Worm (Caenorhabditis elegans) whole organism, young adult: ENCODE measurements around the gene R08A2.2.

Experiments
- B0019.2 ChIP-seq: fragments of 200-800 bp; sonication (Bioruptor generic); conservative IDR thresholded peaks from 2 replicates; pipeline ENCODE4 v1.3.6; 2022; ENCODE audit warnings: missing genetic modification reagents, missing genetic modification characterization, missing compliant biosample characterization
- B0336.3 ChIP-seq: fragments of 200-800 bp; sonication (Bioruptor generic); IDR thresholded peaks from 2 replicates; pipeline ENCODE4 v1.3.6; 2022; ENCODE audit warnings: missing genetic modification characterization, missing compliant biosample characterization
- C06A6.2 ChIP-seq: fragments of 200-800 bp; sonication (Bioruptor generic); conservative IDR thresholded peaks from 2 replicates; pipeline ENCODE4 v1.3.6; 2022; ENCODE audit warnings: missing genetic modification characterization, missing compliant biosample characterization
- C17E4.6 ChIP-seq: fragments of 200-800 bp; sonication (Bioruptor generic); IDR thresholded peaks from 2 replicates; pipeline ENCODE4 v1.3.6; 2022; ENCODE audit warnings: missing genetic modification reagents, missing genetic modification characterization, missing compliant biosample characterization
- F22D6.2 ChIP-seq: sonication (generic microtip); optimal IDR thresholded peaks from 2 replicates; lab custom pipeline; 2016; ENCODE audit warnings: mild to moderate bottlenecking, missing genetic modification characterization, missing compliant biosample characterization
- F33H1.4 ChIP-seq: fragments of 200-800 bp; sonication (Bioruptor generic); IDR thresholded peaks from 2 replicates; pipeline ENCODE4 v1.3.6; 2022; ENCODE audit warnings: missing genetic modification reagents, missing genetic modification characterization, missing compliant biosample characterization
- F49E8.2 ChIP-seq: sonication (generic microtip); optimal IDR thresholded peaks from 3 replicates; lab custom pipeline; 2017; ENCODE audit warnings: missing genetic modification characterization, mild to moderate bottlenecking, missing compliant biosample characterization, antibody characterized with exemption, moderate library complexity; ENCODE audit not compliant: insufficient read depth
- F55B11.4 ChIP-seq: sonication (generic microtip); optimal IDR thresholded peaks from 2 replicates; lab custom pipeline; 2016; ENCODE audit warnings: missing compliant biosample characterization, missing genetic modification characterization, borderline replicate concordance; ENCODE audit not compliant: insufficient read depth
- K11D2.4 ChIP-seq: fragments of 200-800 bp; sonication (Bioruptor generic); IDR thresholded peaks from 2 replicates; pipeline ENCODE4 v1.3.6; 2022; ENCODE audit warnings: missing genetic modification reagents, missing genetic modification characterization, missing compliant biosample characterization
- Y53G8AR.9 ChIP-seq: fragments of 200-800 bp; sonication (Bioruptor generic); conservative IDR thresholded peaks from 2 replicates; pipeline ENCODE4 v1.3.6; 2022; ENCODE audit warnings: missing genetic modification reagents, missing genetic modification characterization, missing compliant biosample characterization
- Y67H2A.10 ChIP-seq: fragments of 200-800 bp; sonication (Bioruptor generic); conservative IDR thresholded peaks from 2 replicates; pipeline ENCODE4 v1.3.6; 2022; ENCODE audit warnings: missing genetic modification reagents, missing genetic modification characterization, missing compliant biosample characterization
- ama-1 ChIP-seq, 3 experiments: fragments of 150-350 bp in 1 of 3; sonication (generic microtip) in 2 of 3; optimal IDR thresholded peaks; 2 replicates each; lab custom pipeline; 2014 to 2018; ENCODE audit warnings: missing biosample characterization in 2 of 3, missing genetic modification characterization in 2 of 3, missing genetic modification reagents in 2 of 3
- attf-3 ChIP-seq: fragments of 200-800 bp; sonication (Bioruptor generic); conservative IDR thresholded peaks from 2 replicates; pipeline ENCODE4 v1.3.6; 2022; ENCODE audit warnings: missing genetic modification reagents, missing genetic modification characterization, missing compliant biosample characterization
- cebp-2 ChIP-seq: fragments of 200-800 bp; sonication (Bioruptor generic); IDR thresholded peaks from 2 replicates; pipeline ENCODE4 v1.3.6; 2022; ENCODE audit warnings: missing genetic modification characterization, missing compliant biosample characterization
- dpl-1 ChIP-seq: fragments of 150-350 bp; optimal IDR thresholded peaks from 2 replicates; lab custom pipeline; 2014; ENCODE audit warnings: missing biosample characterization, missing genetic modification reagents, missing genetic modification characterization
- efl-1 ChIP-seq: fragments of 150-350 bp; optimal IDR thresholded peaks from 2 replicates; lab custom pipeline; 2014; ENCODE audit warnings: missing biosample characterization, missing genetic modification reagents, missing genetic modification characterization
- egl-18 ChIP-seq: fragments of 200-800 bp; sonication (Bioruptor generic); IDR thresholded peaks from 2 replicates; pipeline ENCODE4 v1.3.6; 2022; ENCODE audit warnings: missing genetic modification reagents, missing genetic modification characterization, missing compliant biosample characterization
- egl-44 ChIP-seq: fragments of 200-800 bp; sonication (Bioruptor generic); IDR thresholded peaks from 2 replicates; pipeline ENCODE4 v1.3.6; 2022; ENCODE audit warnings: missing genetic modification reagents, missing genetic modification characterization, missing compliant biosample characterization
- egrh-3 ChIP-seq: fragments of 200-800 bp; sonication (Bioruptor generic); IDR thresholded peaks from 2 replicates; pipeline ENCODE4 v1.3.6; 2022; ENCODE audit warnings: missing genetic modification reagents, missing genetic modification characterization, missing compliant biosample characterization
- ets-4 ChIP-seq: fragments of 200-800 bp; sonication (Bioruptor generic); optimal IDR thresholded peaks from 2 replicates; lab custom pipeline; 2018; ENCODE audit warnings: mild to moderate bottlenecking, missing genetic modification characterization, missing compliant biosample characterization
- fkh-3 ChIP-seq: sonication (generic microtip); optimal IDR thresholded peaks from 2 replicates; lab custom pipeline; 2016; ENCODE audit warnings: mild to moderate bottlenecking, missing genetic modification characterization, missing compliant biosample characterization
- him-1 ChIP-seq: sonication (generic microtip); optimal IDR thresholded peaks from 2 replicates; lab custom pipeline; 2016; ENCODE audit warnings: missing genotype, missing genetic modification reagents, missing genetic modification characterization, missing compliant biosample characterization
- hlh-26 ChIP-seq: fragments of 200-800 bp; sonication (Bioruptor generic); conservative IDR thresholded peaks from 2 replicates; pipeline ENCODE4 v1.3.6; 2022; ENCODE audit warnings: missing genetic modification reagents, missing genetic modification characterization, missing compliant biosample characterization
- let-607 ChIP-seq, 2 experiments: fragments of 200-800 bp in 1 of 2; sonication (Bioruptor generic) in 1 of 2; sonication (generic microtip) in 1 of 2; optimal IDR thresholded peaks; 2 replicates each; lab custom pipeline; 2016 to 2018; ENCODE audit warnings: mild to moderate bottlenecking in 2 of 2, missing compliant biosample characterization in 2 of 2, missing genetic modification characterization in 2 of 2, moderate library complexity in 2 of 2, missing genotype in 1 of 2
- lin-35 ChIP-seq, 3 experiments: fragments of 150-350 bp in 2 of 3; sonication (generic microtip) in 1 of 3; optimal IDR thresholded peaks; 2 replicates each; lab custom pipeline; 2014 to 2018; ENCODE audit warnings: missing biosample characterization in 3 of 3, missing genetic modification characterization in 3 of 3, missing genetic modification reagents in 3 of 3
- lin-40 ChIP-seq: sonication (generic microtip); optimal IDR thresholded peaks from 2 replicates; lab custom pipeline; 2016; ENCODE audit warnings: missing genetic modification characterization, mild to moderate bottlenecking, missing compliant biosample characterization, missing genotype, missing genetic modification reagents
- lir-1 ChIP-seq: fragments of 200-800 bp; sonication (Bioruptor generic); conservative IDR thresholded peaks from 2 replicates; pipeline ENCODE4 v1.3.6; 2022; ENCODE audit warnings: missing genetic modification reagents, missing genetic modification characterization, missing compliant biosample characterization
- lsl-1 ChIP-seq: fragments of 200-800 bp; sonication (Bioruptor generic); optimal IDR thresholded peaks from 2 replicates; lab custom pipeline; 2018; ENCODE audit warnings: mild to moderate bottlenecking, missing genetic modification characterization, moderate library complexity, missing compliant biosample characterization
- madf-10 ChIP-seq: sonication (generic microtip); optimal IDR thresholded peaks from 2 replicates; lab custom pipeline; 2016; ENCODE audit warnings: mild to moderate bottlenecking, missing genetic modification characterization, missing compliant biosample characterization
- madf-3 ChIP-seq: fragments of 200-800 bp; sonication (Bioruptor generic); IDR thresholded peaks from 2 replicates; pipeline ENCODE4 v1.3.6; 2022; ENCODE audit warnings: missing genetic modification reagents, missing genetic modification characterization, missing compliant biosample characterization
- madf-8 ChIP-seq: fragments of 200-800 bp; sonication (Bioruptor generic); conservative IDR thresholded peaks from 2 replicates; pipeline ENCODE4 v1.3.6; 2022; ENCODE audit warnings: missing genetic modification reagents, missing genetic modification characterization, missing compliant biosample characterization
- pbrm-1 ChIP-seq: fragments of 200-800 bp; sonication (Bioruptor generic); IDR thresholded peaks from 2 replicates; pipeline ENCODE4 v1.3.6; 2022; ENCODE audit warnings: missing genetic modification reagents, missing genetic modification characterization, missing compliant biosample characterization
- pha-4 ChIP-seq: fragments of 150-350 bp; sonication (generic microtip); optimal IDR thresholded peaks from 2 replicates; lab custom pipeline; 2014; ENCODE audit warnings: missing biosample characterization, missing genetic modification reagents, missing genetic modification characterization
- rcor-1 ChIP-seq: fragments of 200-800 bp; sonication (Bioruptor generic); IDR thresholded peaks from 2 replicates; pipeline ENCODE4 v1.3.6; 2022; ENCODE audit warnings: missing genetic modification reagents, missing genetic modification characterization, missing compliant biosample characterization
- repo-1 ChIP-seq: sonication (generic microtip); optimal IDR thresholded peaks from 2 replicates; lab custom pipeline; 2017; ENCODE audit warnings: mild to moderate bottlenecking, missing genetic modification characterization, missing compliant biosample characterization
- snpc-1.3 ChIP-seq: sonication (generic microtip); optimal IDR thresholded peaks from 2 replicates; lab custom pipeline; 2017; ENCODE audit warnings: missing genetic modification characterization, mild to moderate bottlenecking, missing compliant biosample characterization, antibody characterized with exemption, moderate library complexity, missing genotype, missing genetic modification reagents; ENCODE audit not compliant: insufficient read depth
- snpc-3.4 ChIP-seq: sonication (generic microtip); optimal IDR thresholded peaks from 2 replicates; lab custom pipeline; 2017; ENCODE audit warnings: missing genetic modification characterization, mild to moderate bottlenecking, missing compliant biosample characterization, antibody characterized with exemption, moderate library complexity, missing genotype, missing genetic modification reagents
- snpc-4 ChIP-seq, 5 experiments: fragments of 150-350 bp in 1 of 5; sonication (generic microtip) in 4 of 5; optimal IDR thresholded peaks; 2 replicates each; lab custom pipeline; 2014 to 2018; ENCODE audit warnings: missing genetic modification characterization in 5 of 5, missing biosample characterization in 3 of 5, antibody characterized with exemption in 2 of 5, mild to moderate bottlenecking in 2 of 5, missing compliant biosample characterization in 2 of 5, missing genotype in 2 of 5, moderate library complexity in 2 of 5, missing genetic modification reagents in 1 of 5
- tlf-1 ChIP-seq: fragments of 200-800 bp; sonication (Bioruptor generic); optimal IDR thresholded peaks from 2 replicates; lab custom pipeline; 2018; ENCODE audit warnings: mild to moderate bottlenecking, missing genetic modification characterization, missing compliant biosample characterization
- xnd-1 ChIP-seq: sonication (generic microtip); optimal IDR thresholded peaks from 2 replicates; lab custom pipeline; 2016; ENCODE audit warnings: missing genotype, missing genetic modification reagents, missing genetic modification characterization, missing compliant biosample characterization
- ztf-18 ChIP-seq: sonication (generic microtip); optimal IDR thresholded peaks from 2 replicates; lab custom pipeline; 2016; ENCODE audit warnings: missing genotype, mild to moderate bottlenecking, missing genetic modification characterization, missing compliant biosample characterization
- ztf-6 ChIP-seq: fragments of 200-800 bp; sonication (Bioruptor generic); IDR thresholded peaks from 2 replicates; pipeline ENCODE4 v1.3.6; 2022; ENCODE audit warnings: missing genetic modification reagents, missing genetic modification characterization, missing compliant biosample characterization

Gene R08A2.2

DNA sequence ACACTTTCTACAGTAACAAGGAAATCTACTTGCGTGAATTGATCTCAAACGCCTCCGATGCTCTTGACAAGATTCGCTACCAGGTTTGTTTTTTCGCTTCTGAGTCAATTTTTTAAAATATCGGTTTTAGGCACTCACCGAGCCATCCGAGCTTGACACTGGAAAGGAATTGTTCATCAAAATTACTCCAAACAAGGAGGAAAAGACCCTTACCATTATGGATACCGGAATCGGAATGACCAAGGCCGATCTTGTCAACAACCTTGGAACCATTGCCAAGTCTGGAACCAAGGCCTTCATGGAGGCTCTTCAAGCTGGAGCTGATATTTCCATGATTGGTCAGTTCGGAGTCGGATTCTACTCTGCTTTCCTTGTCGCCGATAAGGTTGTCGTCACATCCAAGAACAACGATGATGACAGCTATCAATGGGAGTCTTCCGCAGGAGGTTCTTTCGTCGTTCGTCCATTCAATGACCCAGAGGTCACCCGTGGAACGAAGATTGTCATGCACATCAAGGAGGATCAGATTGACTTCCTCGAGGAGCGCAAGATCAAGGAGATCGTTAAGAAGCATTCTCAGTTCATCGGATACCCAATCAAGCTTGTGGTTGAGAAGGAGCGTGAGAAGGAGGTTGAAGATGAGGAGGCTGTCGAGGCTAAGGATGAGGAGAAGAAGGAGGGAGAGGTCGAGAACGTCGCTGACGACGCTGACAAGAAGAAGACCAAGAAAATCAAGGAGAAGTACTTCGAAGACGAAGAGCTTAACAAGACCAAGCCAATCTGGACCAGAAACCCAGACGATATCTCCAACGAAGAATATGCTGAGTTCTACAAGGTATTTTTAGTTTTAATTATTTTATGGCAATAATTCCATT, 29.0 kb downstream of the R08A2.2 start (continued):
- peak; percentile 5 for TF ChIP-seq dpl-1 (GFP tag; lab: Kevin White, UChicago)
- TF ChIP-seq F55B11.4 (tag; lab: Kevin White, UChicago): no peak
- TF ChIP-seq him-1 (tag; lab: Kevin White, UChicago): no peak
- peak; percentile 44; the same call in 1 of the 2 replicates for TF ChIP-seq ztf-6 (GFP tag; lab: Robert Waterston, UW)
- TF ChIP-seq cebp-2 (GFP tag; lab: Robert Waterston, UW): no peak
- no peak for TF ChIP-seq C06A6.2 (GFP tag; lab: Robert Waterston, UW)
- TF ChIP-seq egl-44: no peak
- TF ChIP-seq ama-1 (optimal IDR thresholded peaks at IDR 0.05; lab: Kevin White, UChicago): peak; percentile 76
- TF ChIP-seq ama-1 (GFP tag; optimal IDR thresholded peaks at IDR 0.05; lab: Kevin White, UChicago): no peak
- TF ChIP-seq Y53G8AR.9 (GFP tag; lab: Robert Waterston, UW): 0 out of 2 replicates have a peak, but pooled peaks have one; percentile 28
- TF ChIP-seq egl-18 (GFP tag; lab: Robert Waterston, UW): no peak
- TF ChIP-seq, all 124 proteins: peak for 17

DNA sequence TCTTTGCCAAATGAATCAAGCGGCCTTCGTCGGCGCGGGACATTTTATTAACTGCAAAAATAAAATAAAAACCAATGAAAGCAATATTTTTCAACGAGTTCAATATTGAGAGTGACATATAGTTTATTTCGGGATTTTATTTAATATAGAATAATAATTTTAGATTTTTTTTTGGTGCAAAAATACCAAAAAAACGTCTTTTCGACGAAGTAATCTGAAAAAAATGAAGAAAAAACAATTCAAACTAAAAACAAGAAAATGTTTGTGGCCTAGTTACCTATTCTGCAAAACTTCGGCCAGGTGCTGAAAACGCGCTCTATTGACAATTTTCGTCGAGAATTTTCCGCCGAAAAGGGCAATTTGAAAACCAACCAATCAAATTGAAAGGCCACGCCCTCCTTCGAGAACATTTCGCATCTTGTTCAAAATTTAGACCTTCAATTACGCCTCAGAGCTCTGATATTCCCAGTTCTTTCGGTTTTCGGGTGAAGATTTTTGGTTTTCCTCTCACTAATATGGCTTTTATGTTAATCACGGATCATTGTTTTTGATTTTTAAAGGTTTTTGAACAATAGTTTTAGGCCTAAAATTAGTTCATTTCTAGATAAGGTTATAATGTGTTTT, 30.0 kb downstream of the R08A2.2 start, which contains the start of gene C47E8.4:
TSS of gene C47E8.4 (minus strand) at position 51 of the 624 bp plus-strand sequence.
- TF ChIP-seq snpc-1.3 (tag; lab: Kevin White, UChicago) (peak; percentile 89), madf-3 (GFP tag; lab: Robert Waterston, UW) (peak; percentile 95), ztf-18 (peak; percentile 65), C17E4.6 (peak; percentile 89), repo-1 (tag; lab: Kevin White, UChicago) (peak; percentile 88), Y67H2A.10 (GFP tag; lab: Robert Waterston, UW) (peak; percentile 93), dpl-1 (GFP tag; lab: Kevin White, UChicago) (peak; percentile 63), snpc-4 (GFP tag; optimal IDR thresholded peaks at IDR 0.05; lab: Kevin White, UChicago) (peak; percentile 71), snpc-4 (tag; optimal IDR thresholded peaks at IDR 0.05; lab: Kevin White, UChicago) (peak; percentile 69 to 92 (median 85)), F49E8.2 (tag; lab: Kevin White, UChicago) (peak; percentile 89), B0019.2 (GFP tag; lab: Robert Waterston, UW) (peak; percentile 92), pbrm-1 (GFP tag; lab: Robert Waterston, UW) (peak; percentile 96), hlh-26 (GFP tag; lab: Robert Waterston, UW) (no peak), let-607 (tag; optimal IDR thresholded peaks at IDR 0.05; lab: Kevin White, UChicago) (peak; percentile 31 to 92), egrh-3 (peak; percentile 34; the same call in 1 of the 2 replicates), rcor-1 (GFP tag; lab: Robert Waterston, UW) (peak; percentile 97), lin-35 (GFP tag; optimal IDR thresholded peaks at IDR 0.05; lab: Kevin White, UChicago) (peak in 2 of 3 experiments; percentile 84 to 94), lin-40 (peak; percentile 98), B0336.3 (peak; percentile 90), lsl-1 (GFP tag; lab: Kevin White, UChicago) (peak; percentile 76), F33H1.4 (GFP tag; lab: Robert Waterston, UW) (peak; percentile 82), pha-4 (peak; percentile 8), attf-3 (GFP tag; lab: Robert Waterston, UW) (peak; percentile 81), xnd-1 (tag; lab: Kevin White, UChicago) (peak; percentile 75), madf-8 (GFP tag; lab: Robert Waterston, UW) (peak; percentile 81), ets-4 (GFP tag; lab: Kevin White, UChicago) (no peak), K11D2.4 (GFP tag; lab: Robert Waterston, UW) (peak; percentile 94), lir-1 (GFP tag; lab: Robert Waterston, UW) (peak; percentile 95), fkh-3 (tag; lab: Kevin White, UChicago) (no peak), tlf-1 (GFP tag; lab: Kevin White, UChicago) (peak; percentile 98), F22D6.2 (tag; lab: Kevin White, UChicago) (peak; percentile 88), efl-1 (GFP tag; lab: Kevin White, UChicago) (peak; percentile 66), madf-10 (tag; lab: Kevin White, UChicago) (peak; percentile 93), snpc-3.4 (tag; lab: Kevin White, UChicago) (peak; percentile 95)
